Fruit fly (Drosophila melanogaster): ENCODE results near the gene msd1.

DNA sequence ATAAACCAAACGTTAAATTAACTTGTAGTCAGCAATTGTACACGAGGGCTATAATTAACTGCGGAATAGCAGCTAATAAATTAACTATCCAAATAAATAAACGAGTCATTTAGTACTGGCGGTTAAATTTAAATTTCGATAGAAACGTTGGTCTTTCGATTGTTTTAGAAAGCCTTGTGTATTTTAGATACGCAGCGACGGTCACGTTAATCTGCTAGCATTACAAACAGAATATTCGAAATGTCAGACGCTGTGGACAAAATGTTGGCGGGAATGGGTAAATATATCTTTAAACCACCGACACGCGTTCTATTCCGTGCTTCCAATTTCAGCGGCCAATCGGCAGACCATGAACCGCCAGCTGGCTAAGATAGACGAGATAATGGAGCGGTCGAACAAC lies at the start of gene msd1:
- no peak for TF ChIP-seq Sin3A (optimal IDR thresholded peaks at IDR 0.05)
- TF ChIP-seq psq (optimal IDR thresholded peaks at IDR 0.05) = no peak
- no peak for TF ChIP-seq Myc (optimal IDR thresholded peaks at IDR 0.05)
- TF ChIP-seq h (optimal IDR thresholded peaks at IDR 0.05) = no peak

All from Kc167 (cell line).